Worm (Caenorhabditis elegans) whole organism, L2 larva: ENCODE measurements around the gene ZK470.14.

ENCODE experiments used
- C34F6.9 ChIP-seq: fragments of 150-350 bp; optimal IDR thresholded peaks from 2 replicates; lab custom pipeline; 2014; ENCODE audit warnings: missing biosample characterization, missing genetic modification characterization
- F13H6.1 ChIP-seq: sonication (generic microtip); optimal IDR thresholded peaks from 2 replicates; lab custom pipeline; 2016; ENCODE audit warnings: missing genetic modification characterization, missing compliant biosample characterization
- R02D3.7 ChIP-seq: fragments of 150-350 bp; optimal IDR thresholded peaks from 2 replicates; lab custom pipeline; 2014; ENCODE audit warnings: missing biosample characterization, missing genetic modification characterization
- Y55F3AM.14 ChIP-seq: fragments of 200-800 bp; sonication (Bioruptor generic); optimal IDR thresholded peaks from 2 replicates; lab custom pipeline; 2018; ENCODE audit warnings: mild to moderate bottlenecking, missing genetic modification characterization, missing compliant biosample characterization
- ZK546.5 ChIP-seq: sonication (generic microtip); optimal IDR thresholded peaks from 2 replicates; lab custom pipeline; 2017; ENCODE audit warnings: missing biosample characterization, missing genetic modification characterization
- alr-1 ChIP-seq: fragments of 150-350 bp; optimal IDR thresholded peaks from 2 replicates; lab custom pipeline; 2014; ENCODE audit warnings: missing biosample characterization, missing genetic modification characterization
- aly-2 ChIP-seq: fragments of 150-350 bp; optimal IDR thresholded peaks from 2 replicates; lab custom pipeline; 2014; ENCODE audit warnings: missing biosample characterization, missing genetic modification characterization
- ama-1 ChIP-seq: fragments of 150-350 bp; optimal IDR thresholded peaks from 2 replicates; lab custom pipeline; 2018; ENCODE audit warnings: inconsistent platforms
- blmp-1 ChIP-seq: sonication (generic microtip); optimal IDR thresholded peaks from 2 replicates; lab custom pipeline; 2017; ENCODE audit warnings: missing genetic modification characterization, mild to moderate bottlenecking, missing compliant biosample characterization, antibody characterized with exemption, moderate library complexity; ENCODE audit not compliant: insufficient read depth
- ceh-16 ChIP-seq: fragments of 150-350 bp; optimal IDR thresholded peaks from 2 replicates; lab custom pipeline; 2014; ENCODE audit warnings: missing biosample characterization, missing genetic modification characterization
- ceh-82 ChIP-seq: fragments of 150-350 bp; optimal IDR thresholded peaks from 2 replicates; lab custom pipeline; 2014; ENCODE audit warnings: missing biosample characterization, missing genetic modification characterization
- crh-2 ChIP-seq: sonication (generic microtip); optimal IDR thresholded peaks from 2 replicates; lab custom pipeline; 2017; ENCODE audit warnings: missing biosample characterization, missing genetic modification characterization
- dmd-4 ChIP-seq: sonication (generic microtip); optimal IDR thresholded peaks from 2 replicates; lab custom pipeline; 2017; ENCODE audit warnings: missing biosample characterization, missing genetic modification characterization
- egl-27 ChIP-seq: sonication (generic microtip); optimal IDR thresholded peaks from 3 replicates; lab custom pipeline; 2017; ENCODE audit warnings: missing biosample characterization, missing genetic modification reagents, missing genetic modification characterization
- elt-1 ChIP-seq: fragments of 150-350 bp; optimal IDR thresholded peaks from 2 replicates; lab custom pipeline; 2014; ENCODE audit warnings: missing biosample characterization, missing genetic modification characterization
- elt-3 ChIP-seq: sonication (generic microtip); optimal IDR thresholded peaks from 2 replicates; lab custom pipeline; 2017; ENCODE audit warnings: missing biosample characterization, missing genetic modification characterization
- fos-1 ChIP-seq: fragments of 150-350 bp; optimal IDR thresholded peaks from 2 replicates; lab custom pipeline; 2014; ENCODE audit warnings: missing biosample characterization, missing genetic modification characterization
- gmeb-1 ChIP-seq: fragments of 150-350 bp; optimal IDR thresholded peaks from 2 replicates; lab custom pipeline; 2014; ENCODE audit warnings: missing biosample characterization, missing genetic modification characterization
- lin-11 ChIP-seq: fragments of 150-350 bp; sonication (generic microtip); optimal IDR thresholded peaks from 2 replicates; lab custom pipeline; 2014; ENCODE audit warnings: missing biosample characterization, missing genetic modification characterization, inconsistent platforms, mixed read lengths
- lin-13 ChIP-seq: fragments of 150-350 bp; optimal IDR thresholded peaks from 2 replicates; lab custom pipeline; 2014; ENCODE audit warnings: missing biosample characterization, missing genetic modification reagents, missing genetic modification characterization
- lin-39 ChIP-seq: fragments of 150-350 bp; optimal IDR thresholded peaks from 2 replicates; lab custom pipeline; 2014; ENCODE audit warnings: missing biosample characterization, missing genetic modification reagents, missing genetic modification characterization
- lsy-2 ChIP-seq, 2 experiments: fragments of 150-350 bp in 1 of 2; sonication (generic microtip) in 1 of 2; optimal IDR thresholded peaks; 2 replicates each; lab custom pipeline; 2014 to 2017; ENCODE audit warnings: missing biosample characterization in 2 of 2, missing genetic modification characterization in 2 of 2
- mab-5 ChIP-seq: fragments of 150-350 bp; optimal IDR thresholded peaks from 2 replicates; lab custom pipeline; 2014; ENCODE audit warnings: missing biosample characterization, missing genetic modification characterization
- mbf-1 ChIP-seq: sonication (generic microtip); optimal IDR thresholded peaks from 2 replicates; lab custom pipeline; 2017; ENCODE audit warnings: missing biosample characterization, missing genetic modification characterization
- mdl-1 ChIP-seq, 2 experiments: fragments of 150-350 bp in 1 of 2; sonication (generic microtip) in 1 of 2; optimal IDR thresholded peaks; 2 replicates each; lab custom pipeline; 2017; ENCODE audit warnings: missing biosample characterization in 2 of 2, missing genetic modification characterization in 2 of 2
- nhr-10 ChIP-seq: sonication (generic microtip); optimal IDR thresholded peaks from 2 replicates; lab custom pipeline; 2017; ENCODE audit warnings: missing biosample characterization, missing genetic modification characterization
- nhr-11 ChIP-seq: fragments of 150-350 bp; optimal IDR thresholded peaks from 2 replicates; lab custom pipeline; 2014; ENCODE audit warnings: missing biosample characterization, missing genetic modification characterization
- nhr-12 ChIP-seq: fragments of 150-350 bp; optimal IDR thresholded peaks from 2 replicates; lab custom pipeline; 2014; ENCODE audit warnings: missing biosample characterization, missing genetic modification characterization
- nhr-129 ChIP-seq: fragments of 150-350 bp; optimal IDR thresholded peaks from 2 replicates; lab custom pipeline; 2014; ENCODE audit warnings: missing biosample characterization, missing genetic modification characterization
- nhr-21 ChIP-seq: fragments of 150-350 bp; optimal IDR thresholded peaks from 2 replicates; lab custom pipeline; 2014; ENCODE audit warnings: missing biosample characterization, missing genetic modification characterization
- nhr-23 ChIP-seq: fragments of 150-350 bp; optimal IDR thresholded peaks from 2 replicates; lab custom pipeline; 2014; ENCODE audit warnings: missing biosample characterization, missing genetic modification reagents, missing genetic modification characterization
- nhr-237 ChIP-seq: fragments of 150-350 bp; optimal IDR thresholded peaks from 2 replicates; lab custom pipeline; 2014; ENCODE audit warnings: missing biosample characterization, missing genetic modification characterization
- nhr-25 ChIP-seq: fragments of 150-350 bp; sonication (generic microtip); optimal IDR thresholded peaks from 3 replicates; lab custom pipeline; 2014; ENCODE audit warnings: missing biosample characterization, missing genetic modification characterization
- nhr-6 ChIP-seq: fragments of 150-350 bp; optimal IDR thresholded peaks from 2 replicates; lab custom pipeline; 2014; ENCODE audit warnings: missing biosample characterization, missing genetic modification characterization
- nhr-77 ChIP-seq: fragments of 150-350 bp; optimal IDR thresholded peaks from 2 replicates; lab custom pipeline; 2014; ENCODE audit warnings: missing biosample characterization, missing genetic modification characterization
- peb-1 ChIP-seq: fragments of 150-350 bp; optimal IDR thresholded peaks from 2 replicates; lab custom pipeline; 2014; ENCODE audit warnings: missing biosample characterization, missing genetic modification characterization
- sem-4 ChIP-seq: fragments of 150-350 bp; optimal IDR thresholded peaks from 2 replicates; lab custom pipeline; 2014; ENCODE audit warnings: missing biosample characterization, missing genetic modification reagents, missing genetic modification characterization
- skn-1 ChIP-seq: sonication (generic microtip); optimal IDR thresholded peaks from 2 replicates; lab custom pipeline; 2017; ENCODE audit warnings: missing biosample characterization, missing genetic modification characterization
- sma-3 ChIP-seq: sonication (generic microtip); optimal IDR thresholded peaks from 2 replicates; lab custom pipeline; 2016; ENCODE audit warnings: missing genetic modification reagents, missing genetic modification characterization, missing compliant biosample characterization
- sma-9 ChIP-seq, 2 experiments: fragments of 150-350 bp in 1 of 2; sonication (generic microtip) in 1 of 2; optimal IDR thresholded peaks; 2 replicates each; lab custom pipeline; 2014 to 2016; ENCODE audit warnings: missing genetic modification characterization in 2 of 2, mild to moderate bottlenecking in 1 of 2, missing biosample characterization in 1 of 2, missing compliant biosample characterization in 1 of 2, missing genetic modification reagents in 1 of 2, moderate library complexity in 1 of 2
- snpc-4 ChIP-seq: fragments of 150-350 bp; optimal IDR thresholded peaks from 2 replicates; lab custom pipeline; 2014; ENCODE audit warnings: missing biosample characterization, missing genetic modification characterization
- unc-39 ChIP-seq: fragments of 150-350 bp; optimal IDR thresholded peaks from 2 replicates; lab custom pipeline; 2014; ENCODE audit warnings: missing biosample characterization, missing genetic modification characterization
- unc-55 ChIP-seq: fragments of 150-350 bp; sonication (generic microtip); optimal IDR thresholded peaks from 3 replicates; lab custom pipeline; 2014; ENCODE audit warnings: missing biosample characterization, missing genetic modification reagents, missing genetic modification characterization
- unc-62 ChIP-seq: fragments of 150-350 bp; optimal IDR thresholded peaks from 2 replicates; lab custom pipeline; 2014; ENCODE audit warnings: missing biosample characterization, missing genetic modification reagents, missing genetic modification characterization
- zag-1 ChIP-seq: fragments of 150-350 bp; optimal IDR thresholded peaks from 2 replicates; lab custom pipeline; 2014; ENCODE audit warnings: missing biosample characterization, missing genetic modification characterization
- ztf-1 ChIP-seq: fragments of 200-800 bp; sonication (Bioruptor generic); conservative IDR thresholded peaks from 2 replicates; pipeline ENCODE4 v1.3.6; 2022; ENCODE audit warnings: missing genetic modification characterization, missing compliant biosample characterization
- ztf-11 ChIP-seq: sonication (generic microtip); optimal IDR thresholded peaks from 2 replicates; lab custom pipeline; 2017; ENCODE audit warnings: missing biosample characterization, missing genetic modification characterization
- ztf-4 ChIP-seq: fragments of 150-350 bp; optimal IDR thresholded peaks from 2 replicates; lab custom pipeline; 2014; ENCODE audit warnings: missing biosample characterization, missing genetic modification characterization

The ZK470.14 gene

DNA sequence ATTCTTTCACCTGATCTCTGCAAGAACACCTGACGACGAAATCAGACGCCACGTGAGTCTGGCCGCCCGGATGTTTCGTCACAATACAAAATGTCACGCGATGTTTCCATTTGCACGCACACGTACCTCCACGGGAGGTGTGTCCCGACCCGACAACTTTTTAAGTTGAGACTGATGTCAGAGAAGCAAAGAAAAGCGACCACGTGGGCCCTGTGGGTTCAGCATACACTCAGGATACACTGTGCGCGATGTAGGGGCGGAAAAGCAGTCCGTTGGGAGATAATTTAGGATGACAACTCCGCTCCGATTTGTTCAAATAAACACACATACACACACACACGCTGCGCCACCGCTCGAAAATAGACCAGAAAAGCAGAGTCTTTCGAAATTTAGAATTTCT, 25.0 kb upstream of the ZK470.14 start (continued):
- TF ChIP-seq nhr-12 (tag; lab: Kevin White, UChicago) (peak; percentile 27), nhr-129 (tag; lab: Kevin White, UChicago) (peak; percentile 92)
- TF ChIP-seq, all 48 proteins: peak for 22

DNA sequence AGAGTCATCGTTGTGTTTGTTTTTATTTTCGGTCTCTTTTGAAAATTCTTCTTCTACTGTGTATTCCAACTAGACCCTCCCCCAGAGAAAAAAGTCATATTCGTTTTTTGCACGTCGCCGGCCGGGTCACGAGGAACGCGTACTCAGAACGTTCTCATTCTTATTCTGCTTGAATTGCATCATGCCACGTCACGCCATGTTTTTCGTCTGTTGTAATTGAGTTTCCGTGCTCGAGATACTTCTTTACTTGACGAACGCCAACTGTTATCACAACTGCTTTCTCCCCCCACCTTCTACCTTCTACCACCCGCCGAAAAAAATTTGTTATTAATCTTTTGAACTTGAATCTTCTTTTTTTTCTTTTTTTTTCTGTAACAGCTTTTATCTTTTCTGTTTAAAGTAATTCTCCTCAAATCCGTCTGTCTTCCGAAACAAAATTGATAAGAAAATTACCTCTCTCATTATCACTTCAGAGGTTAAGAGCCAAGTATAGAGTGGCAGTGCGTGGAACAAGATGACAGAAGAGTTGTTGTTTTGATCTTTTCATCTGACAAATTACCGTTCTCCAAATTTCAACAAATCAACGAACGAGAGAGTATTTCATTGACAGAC, 24.5 kb upstream of the ZK470.14 start:
- no peak for TF ChIP-seq aly-2 (tag; lab: Kevin White, UChicago)
- no peak for TF ChIP-seq nhr-25 (tag; lab: Kevin White, UChicago)
- TF ChIP-seq R02D3.7 (tag; lab: Kevin White, UChicago) = no peak
- TF ChIP-seq ceh-82 (tag; lab: Kevin White, UChicago) = no peak
- TF ChIP-seq ztf-11 = no peak
- TF ChIP-seq ceh-16 = no peak
- TF ChIP-seq sem-4 (tag; lab: Kevin White, UChicago) = no peak
- no peak for TF ChIP-seq mdl-1 (tag; optimal IDR thresholded peaks at IDR 0.05; lab: Kevin White, UChicago)
- TF ChIP-seq nhr-77 (tag; lab: Kevin White, UChicago) = no peak
- no peak for TF ChIP-seq elt-3 (tag; lab: Kevin White, UChicago)
- TF ChIP-seq F13H6.1 = no peak
- no peak for TF ChIP-seq lin-39 (tag; lab: Kevin White, UChicago)
- no peak for TF ChIP-seq sma-3 (GFP tag; lab: Kevin White, UChicago)
- TF ChIP-seq Y55F3AM.14 (GFP tag; lab: Kevin White, UChicago) = no peak
- TF ChIP-seq blmp-1 (tag; lab: Kevin White, UChicago) = no peak
- TF ChIP-seq ama-1 (lab: Kevin White, UChicago) = no peak
- TF ChIP-seq nhr-23 = no peak
- TF ChIP-seq unc-62 (GFP tag; lab: Kevin White, UChicago) = no peak
- no peak for TF ChIP-seq nhr-10 (tag; lab: Kevin White, UChicago)
- no peak for TF ChIP-seq snpc-4 (tag; lab: Kevin White, UChicago)
- no peak for TF ChIP-seq ZK546.5 (tag; lab: Kevin White, UChicago)
- TF ChIP-seq egl-27 (tag; lab: Kevin White, UChicago) = no peak
- TF ChIP-seq skn-1 (tag; lab: Kevin White, UChicago) = no peak
- TF ChIP-seq nhr-12 (tag; lab: Kevin White, UChicago) = no peak
- no peak for TF ChIP-seq elt-1 (tag; lab: Kevin White, UChicago)
- TF ChIP-seq mab-5 (tag; lab: Kevin White, UChicago) = no peak
- TF ChIP-seq ztf-1 (GFP tag; lab: Robert Waterston, UW) = no peak
- no peak for TF ChIP-seq unc-55 (GFP tag; lab: Kevin White, UChicago)
- TF ChIP-seq gmeb-1 (tag; lab: Kevin White, UChicago) = no peak
- TF ChIP-seq zag-1 (tag; lab: Kevin White, UChicago) = no peak
- TF ChIP-seq nhr-21 = peak; percentile 36
- no peak for TF ChIP-seq lin-13 (GFP tag; lab: Kevin White, UChicago)
- TF ChIP-seq ztf-4 (tag; lab: Kevin White, UChicago) = peak; percentile 80
- no peak for TF ChIP-seq unc-39
- TF ChIP-seq alr-1 (tag; lab: Kevin White, UChicago) = no peak
- TF ChIP-seq sma-9 (GFP tag; optimal IDR thresholded peaks at IDR 0.05; lab: Kevin White, UChicago) = peak; percentile 74
- TF ChIP-seq sma-9 (tag; optimal IDR thresholded peaks at IDR 0.05; lab: Kevin White, UChicago) = no peak
- TF ChIP-seq crh-2 = peak; percentile 99
- TF ChIP-seq C34F6.9 (tag; lab: Kevin White, UChicago) = peak; percentile 61
- peak; percentile 99 for TF ChIP-seq nhr-129 (tag; lab: Kevin White, UChicago)
- no peak for TF ChIP-seq peb-1
- TF ChIP-seq lin-11 (tag; lab: Kevin White, UChicago) = peak; percentile 74
- TF ChIP-seq dmd-4 (tag; lab: Kevin White, UChicago) = no peak
- TF ChIP-seq fos-1 (tag; lab: Kevin White, UChicago) = peak; percentile 35
- peak; percentile 42 for TF ChIP-seq nhr-6 (tag; lab: Kevin White, UChicago)
- peak in 1 of 2 experiments; percentile 64 for TF ChIP-seq lsy-2 (tag; optimal IDR thresholded peaks at IDR 0.05; lab: Kevin White, UChicago)
- TF ChIP-seq nhr-237 (tag; lab: Kevin White, UChicago) = no peak
- no peak for TF ChIP-seq nhr-11 (tag; lab: Kevin White, UChicago)
- no peak for TF ChIP-seq mbf-1 (tag; lab: Kevin White, UChicago)
